Worm (Caenorhabditis elegans) whole organism, late embryonic: ENCODE results near the gene F56D2.3.

Source experiments
- ceh-14 ChIP-seq: sonication (generic microtip); optimal IDR thresholded peaks from 2 replicates; lab custom pipeline; 2016; ENCODE audit warnings: missing genotype, missing genetic modification characterization, missing compliant biosample characterization
- ceh-18 ChIP-seq: sonication (generic microtip); optimal IDR thresholded peaks from 2 replicates; lab custom pipeline; 2016; ENCODE audit warnings: missing genetic modification characterization, missing compliant biosample characterization
- ceh-2 ChIP-seq: sonication (generic microtip); optimal IDR thresholded peaks from 2 replicates; lab custom pipeline; 2016; ENCODE audit warnings: missing genotype, missing genetic modification characterization, missing compliant biosample characterization
- ceh-34 ChIP-seq: sonication (generic microtip); optimal IDR thresholded peaks from 2 replicates; lab custom pipeline; 2016; ENCODE audit warnings: mild to moderate bottlenecking, missing genetic modification characterization, missing compliant biosample characterization
- dmd-4 ChIP-seq: sonication (generic microtip); optimal IDR thresholded peaks from 2 replicates; lab custom pipeline; 2016; ENCODE audit warnings: borderline replicate concordance, missing genetic modification characterization, missing compliant biosample characterization
- hlh-6 ChIP-seq: sonication (generic microtip); optimal IDR thresholded peaks from 2 replicates; lab custom pipeline; 2016; ENCODE audit warnings: missing genotype, missing genetic modification characterization, missing compliant biosample characterization
- lin-11 ChIP-seq: fragments of 200-800 bp; sonication (Bioruptor generic); optimal IDR thresholded peaks from 2 replicates; lab custom pipeline; 2018; ENCODE audit warnings: mild to moderate bottlenecking, missing genetic modification characterization, missing compliant biosample characterization
- nhr-11 ChIP-seq: fragments of 150-350 bp; optimal IDR thresholded peaks from 2 replicates; lab custom pipeline; 2014; ENCODE audit warnings: missing biosample characterization, missing genetic modification characterization
- nhr-232 ChIP-seq: sonication (generic microtip); optimal IDR thresholded peaks from 2 replicates; lab custom pipeline; 2016; ENCODE audit warnings: missing genetic modification characterization, missing compliant biosample characterization
- pqm-1 ChIP-seq: sonication (generic microtip); optimal IDR thresholded peaks from 2 replicates; lab custom pipeline; 2016; ENCODE audit warnings: missing genetic modification characterization, missing compliant biosample characterization
- unc-42 ChIP-seq: sonication (generic microtip); optimal IDR thresholded peaks from 2 replicates; lab custom pipeline; 2016; ENCODE audit warnings: missing genotype, missing genetic modification characterization, missing compliant biosample characterization

- TF ChIP-seq pqm-1 (tag; lab: Kevin White, UChicago) (no peak), ceh-2 (tag; lab: Kevin White, UChicago) (no peak), unc-42 (tag; lab: Kevin White, UChicago) (no peak), ceh-18 (tag; lab: Kevin White, UChicago) (no peak), nhr-11 (tag; lab: Kevin White, UChicago) (no peak), hlh-6 (no peak), nhr-232 (tag; lab: Kevin White, UChicago) (no peak), ceh-14 (no peak), dmd-4 (no peak), lin-11 (tag; lab: Kevin White, UChicago) (no peak), ceh-34 (no peak)
Measured at ce11 chrIII:5564325-5564724, 20.4 kb upstream of the F56D2.3 start.
